Fruit fly (Drosophila melanogaster): Measurements from ENCODE around the gene CG43349.

Gene CG43349

dm6 chr2L:1158519-1159319 is 41.3 kb upstream of the CG43349 start, which contains the start of gene Tango14:
Tango14 (plus strand) TSS chr2L:1158661.
- TF ChIP-seq Hr96 (GFP tag; optimal IDR thresholded peaks at IDR 0.05), result no peak
- TF ChIP-seq kay (GFP tag; ENCODE audit: borderline replicate concordance), result no peak
- TF ChIP-seq tj (GFP tag; optimal IDR thresholded peaks at IDR 0.05), result no peak
- TF ChIP-seq CG1620 (GFP tag; optimal IDR thresholded peaks at IDR 0.05), result no peak
- no peak for TF ChIP-seq CG7101 (tag; optimal IDR thresholded peaks at IDR 0.05)
- TF ChIP-seq ovo (GFP tag; optimal IDR thresholded peaks at IDR 0.05), result no peak
- TF ChIP-seq Crg-1 (GFP tag; optimal IDR thresholded peaks at IDR 0.05), result no peak
- TF ChIP-seq toe (GFP tag; optimal IDR thresholded peaks at IDR 0.05), result no peak
- TF ChIP-seq cnc (optimal IDR thresholded peaks at IDR 0.05), result no peak
- no peak for TF ChIP-seq CG7045 (GFP tag; optimal IDR thresholded peaks at IDR 0.05)
- TF ChIP-seq CG5204 (GFP tag; optimal IDR thresholded peaks at IDR 0.05), result no peak
- TF ChIP-seq CG33017 (tag; optimal IDR thresholded peaks at IDR 0.05), result no peak

- no peak for TF ChIP-seq CG33017 (tag; optimal IDR thresholded peaks at IDR 0.05)
- TF ChIP-seq CG12768 (GFP tag; optimal IDR thresholded peaks at IDR 0.05), result no peak
- TF ChIP-seq tj (GFP tag; optimal IDR thresholded peaks at IDR 0.05), result no peak
- no peak for TF ChIP-seq CG11617 (GFP tag; optimal IDR thresholded peaks at IDR 0.05)
- TF ChIP-seq ovo (GFP tag; optimal IDR thresholded peaks at IDR 0.05), result no peak
- TF ChIP-seq bab1 (GFP tag; optimal IDR thresholded peaks at IDR 0.05), result no peak
- no peak for TF ChIP-seq CG5204 (GFP tag; optimal IDR thresholded peaks at IDR 0.05)
- no peak for TF ChIP-seq Crg-1 (GFP tag; optimal IDR thresholded peaks at IDR 0.05)
- no peak for TF ChIP-seq Hr96 (GFP tag; optimal IDR thresholded peaks at IDR 0.05)
- TF ChIP-seq CG7101 (tag; optimal IDR thresholded peaks at IDR 0.05), result no peak
- TF ChIP-seq pad (GFP tag; optimal IDR thresholded peaks at IDR 0.05), result no peak
These were observed 36.4 kb upstream of the CG43349 start, which contains the start of gene CG5080 for dm6 chr2L:1163538-1164143. CG5080 (minus strand) TSS chr2L:1163886.

dm6 chr2L:1164294-1164693 is 35.7 kb upstream of the CG43349 start, which contains the start of gene IntS14:
IntS14 (plus strand) TSS chr2L:1164443.
- TF ChIP-seq CG7045 (GFP tag; optimal IDR thresholded peaks at IDR 0.05) (no peak), tj (GFP tag; optimal IDR thresholded peaks at IDR 0.05) (peak; percentile 88), CG7101 (tag; optimal IDR thresholded peaks at IDR 0.05) (no peak), ovo (GFP tag; optimal IDR thresholded peaks at IDR 0.05) (peak; percentile 92), bab1 (GFP tag; optimal IDR thresholded peaks at IDR 0.05) (peak; percentile 13)

- TF ChIP-seq CG33017 (tag; optimal IDR thresholded peaks at IDR 0.05) (no peak), Mnt (GFP tag; optimal IDR thresholded peaks at IDR 0.05) (no peak), cic (GFP tag; optimal IDR thresholded peaks at IDR 0.05) (no peak), ovo (GFP tag; optimal IDR thresholded peaks at IDR 0.05) (no peak), kay (GFP tag; ENCODE audit: borderline replicate concordance) (no peak), CG1620 (GFP tag; optimal IDR thresholded peaks at IDR 0.05) (no peak), Clk (GFP tag; optimal IDR thresholded peaks at IDR 0.05) (no peak), Crg-1 (GFP tag; optimal IDR thresholded peaks at IDR 0.05) (no peak), CG7045 (GFP tag; optimal IDR thresholded peaks at IDR 0.05) (no peak), toe (GFP tag; optimal IDR thresholded peaks at IDR 0.05) (no peak), CG11617 (GFP tag; optimal IDR thresholded peaks at IDR 0.05) (no peak), bab1 (GFP tag; optimal IDR thresholded peaks at IDR 0.05) (no peak), cnc (optimal IDR thresholded peaks at IDR 0.05) (no peak), CG7101 (tag; optimal IDR thresholded peaks at IDR 0.05) (no peak)
These were observed 33.7 kb upstream of the CG43349 start, which contains the start of gene CG14341 for dm6 chr2L:1166326-1166725. CG14341 (plus strand) TSS chr2L:1166506.

dm6 chr2L:1169867-1170415 is 30.1 kb upstream of the CG43349 start, which contains the start of the genes CG31922 and Plap:
CG31922 (plus strand) TSS chr2L:1170181.
Plap (minus strand) TSS chr2L:1170365.
- peak; percentile 90 for TF ChIP-seq CG1620 (GFP tag; optimal IDR thresholded peaks at IDR 0.05)
- peak; percentile 65 for TF ChIP-seq CG33017 (tag; optimal IDR thresholded peaks at IDR 0.05)
- TF ChIP-seq ovo (GFP tag; optimal IDR thresholded peaks at IDR 0.05), result peak; percentile 74
- peak; percentile 56 for TF ChIP-seq CG14711 (tag; optimal IDR thresholded peaks at IDR 0.05)
- TF ChIP-seq CG11617 (GFP tag; optimal IDR thresholded peaks at IDR 0.05), result peak; percentile 79
- TF ChIP-seq kay (GFP tag; ENCODE audit: borderline replicate concordance), result no peak
- TF ChIP-seq Hr96 (GFP tag; optimal IDR thresholded peaks at IDR 0.05), result peak; percentile 80
- TF ChIP-seq cnc (optimal IDR thresholded peaks at IDR 0.05), result no peak
- peak; percentile 77 for TF ChIP-seq Mnt (GFP tag; optimal IDR thresholded peaks at IDR 0.05)
- TF ChIP-seq CG5204 (GFP tag; optimal IDR thresholded peaks at IDR 0.05), result no peak
- peak; percentile 78 for TF ChIP-seq CG7101 (tag; optimal IDR thresholded peaks at IDR 0.05)
- peak; percentile 66 for TF ChIP-seq CG7045 (GFP tag; optimal IDR thresholded peaks at IDR 0.05)
- TF ChIP-seq Clk (GFP tag; optimal IDR thresholded peaks at IDR 0.05), result peak; percentile 53
- TF ChIP-seq toe (GFP tag; optimal IDR thresholded peaks at IDR 0.05), result peak; percentile 92
- TF ChIP-seq tj (GFP tag; optimal IDR thresholded peaks at IDR 0.05), result peak; percentile 89
- peak; percentile 62 for TF ChIP-seq pad (GFP tag; optimal IDR thresholded peaks at IDR 0.05)
- TF ChIP-seq cic (GFP tag; optimal IDR thresholded peaks at IDR 0.05), result peak; percentile 92
- peak; percentile 77 for TF ChIP-seq Crg-1 (GFP tag; optimal IDR thresholded peaks at IDR 0.05)
- peak; percentile 80 for TF ChIP-seq CG12768 (GFP tag; optimal IDR thresholded peaks at IDR 0.05)
- TF ChIP-seq bab1 (GFP tag; optimal IDR thresholded peaks at IDR 0.05), result peak; percentile 69
